Fruit fly (Drosophila melanogaster): ENCODE results near the gene CG45105.

DNA sequence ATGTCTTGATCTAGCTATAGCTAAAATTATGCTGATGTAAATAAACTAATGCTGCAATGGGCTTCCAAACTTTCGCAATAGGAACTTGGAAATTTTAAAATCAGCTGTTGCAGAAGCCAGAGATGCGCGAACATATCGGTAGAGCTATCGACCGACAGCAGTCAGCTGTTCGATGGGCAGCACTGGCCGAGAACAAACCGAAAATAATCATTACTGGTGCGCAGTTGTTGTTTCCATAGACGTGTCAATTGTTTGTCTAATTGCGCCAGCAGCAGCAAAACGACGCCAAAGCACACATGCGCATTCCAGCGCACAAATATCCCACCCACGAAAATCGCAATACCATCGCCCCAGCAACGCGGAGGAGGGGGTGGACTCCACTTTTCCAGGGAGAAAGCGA, 17.1 kb upstream of the CG45105 start, which contains the start of gene Sap47:
- TF ChIP-seq psq (optimal IDR thresholded peaks at IDR 0.05): no peak
- TF ChIP-seq Myc (optimal IDR thresholded peaks at IDR 0.05): no peak
- no peak for TF ChIP-seq ttk (optimal IDR thresholded peaks at IDR 0.05)
- no peak for TF ChIP-seq insv (optimal IDR thresholded peaks at IDR 0.05)
- TF ChIP-seq Sin3A (optimal IDR thresholded peaks at IDR 0.05): no peak
